Worm (Caenorhabditis elegans) whole organism, L4/young adult: ENCODE data around the gene sad-1.

ENCODE experiments used
- W03F9.2 ChIP-seq: fragments of 150-350 bp; optimal IDR thresholded peaks from 2 replicates; lab custom pipeline; 2014; ENCODE audit warnings: missing biosample characterization, missing genetic modification characterization
- him-1 ChIP-seq: sonication (generic microtip); optimal IDR thresholded peaks from 2 replicates; lab custom pipeline; 2016; ENCODE audit warnings: missing genotype, missing genetic modification reagents, missing genetic modification characterization, missing compliant biosample characterization

- no peak for TF ChIP-seq W03F9.2
- TF ChIP-seq him-1 (tag; lab: Kevin White, UChicago) = no peak
Observed at ce11 chrX:13539701-13540100, 39.2 kb upstream of the sad-1 start.
